Fruit fly (Drosophila melanogaster) whole organism, prepupa: ENCODE results near the gene Tcs4.

Source experiments
- Blimp-1 ChIP-seq: fragments of 200-800 bp; sonication (Bioruptor generic); optimal IDR thresholded peaks from 3 replicates; lab custom pipeline; 2017; ENCODE audit warnings: missing biosample characterization, missing genetic modification characterization, mild to moderate bottlenecking, moderate library complexity, missing genetic modification reagents
- CG10631 ChIP-seq: fragments of 200-800 bp; sonication (Bioruptor generic); optimal IDR thresholded peaks from 2 replicates; lab custom pipeline; 2016; ENCODE audit warnings: missing biosample characterization, missing genetic modification characterization
- CG10669 ChIP-seq: fragments of 200-800 bp; sonication (Bioruptor generic); optimal IDR thresholded peaks from 3 replicates; lab custom pipeline; 2018; ENCODE audit warnings: missing biosample characterization, mild to moderate bottlenecking, missing genetic modification characterization, moderate library complexity
- CG11294 ChIP-seq: fragments of 200-800 bp; sonication (Bioruptor generic); IDR thresholded peaks from 2 replicates; pipeline ENCODE4 v1.3.6; 2022; ENCODE audit warnings: missing biosample characterization, missing genetic modification characterization
- CG1621 ChIP-seq: fragments of 200-800 bp; sonication (Bioruptor generic); optimal IDR thresholded peaks from 3 replicates; lab custom pipeline; 2018; ENCODE audit warnings: missing biosample characterization, mild to moderate bottlenecking, missing genetic modification characterization
- CG3032 ChIP-seq: fragments of 200-800 bp; optimal IDR thresholded peaks from 2 replicates; lab custom pipeline; 2019; ENCODE audit warnings: missing biosample characterization, mild to moderate bottlenecking, missing genetic modification characterization, moderate library complexity
- CG31627 ChIP-seq: fragments of 200-800 bp; sonication (Bioruptor generic); optimal IDR thresholded peaks from 3 replicates; lab custom pipeline; 2016; ENCODE audit warnings: missing biosample characterization, missing genetic modification characterization
- CG32006 ChIP-seq: fragments of 200-800 bp; sonication (Bioruptor generic); optimal IDR thresholded peaks from 3 replicates; lab custom pipeline; 2017; ENCODE audit warnings: missing biosample characterization, mild to moderate bottlenecking, missing genetic modification characterization
- CG34406 ChIP-seq: fragments of 200-800 bp; sonication (Bioruptor generic); optimal IDR thresholded peaks from 3 replicates; lab custom pipeline; 2016; ENCODE audit warnings: missing biosample characterization, missing genetic modification characterization
- CG4318 ChIP-seq: fragments of 200-800 bp; sonication (Bioruptor generic); optimal IDR thresholded peaks from 3 replicates; lab custom pipeline; 2017; ENCODE audit warnings: missing biosample characterization, mild to moderate bottlenecking, missing genetic modification characterization
- CG6163 ChIP-seq: fragments of 200-800 bp; sonication (Bioruptor generic); IDR thresholded peaks from 3 replicates; pipeline ENCODE4 v1.3.6; 2022; ENCODE audit warnings: missing biosample characterization, missing genetic modification characterization
- CG8119 ChIP-seq: fragments of 200-800 bp; sonication (Bioruptor generic); IDR thresholded peaks from 3 replicates; pipeline ENCODE4 v1.3.6; 2022; ENCODE audit warnings: missing biosample characterization, missing genetic modification characterization
- CG8632 ChIP-seq: fragments of 200-800 bp; sonication (Bioruptor generic); optimal IDR thresholded peaks from 3 replicates; lab custom pipeline; 2016; ENCODE audit warnings: missing biosample characterization, missing genetic modification characterization
- Eip78C ChIP-seq: fragments of 200-800 bp; sonication (Bioruptor generic); peaks from one replicate; lab custom pipeline; 2016; ENCODE audit warnings: missing biosample characterization, missing genetic modification characterization
- Eip93F ChIP-seq: fragments of 200-800 bp; sonication (Bioruptor generic); optimal IDR thresholded peaks from 2 replicates; lab custom pipeline; 2016; ENCODE audit warnings: missing biosample characterization, mild to moderate bottlenecking, missing genetic modification characterization
- Ets21C ChIP-seq: fragments of 200-800 bp; sonication (Bioruptor generic); optimal IDR thresholded peaks from 3 replicates; lab custom pipeline; 2016; ENCODE audit warnings: missing biosample characterization, missing genetic modification characterization
- Ets96B ChIP-seq: fragments of 200-800 bp; optimal IDR thresholded peaks from 2 replicates; lab custom pipeline; 2019; ENCODE audit warnings: missing biosample characterization, mild to moderate bottlenecking, missing genetic modification characterization, moderate library complexity
- Gug ChIP-seq: fragments of 200-800 bp; sonication (Bioruptor generic); IDR thresholded peaks from 2 replicates; pipeline ENCODE4 v1.3.6; 2022; ENCODE audit warnings: missing biosample characterization, missing genetic modification characterization
- Hr39 ChIP-seq: fragments of 200-800 bp; sonication (Bioruptor generic); optimal IDR thresholded peaks from 2 replicates; lab custom pipeline; 2016; ENCODE audit warnings: missing biosample characterization, missing genetic modification characterization
- Hr4 ChIP-seq: fragments of 200-800 bp; sonication (Bioruptor generic); optimal IDR thresholded peaks from 3 replicates; lab custom pipeline; 2016; ENCODE audit warnings: missing biosample characterization, missing genetic modification characterization
- Lpt ChIP-seq: fragments of 200-800 bp; sonication (Bioruptor generic); optimal IDR thresholded peaks from 3 replicates; lab custom pipeline; 2016; ENCODE audit warnings: missing biosample characterization, missing genetic modification characterization
- OdsH ChIP-seq: fragments of 200-800 bp; sonication (Bioruptor generic); optimal IDR thresholded peaks from 3 replicates; lab custom pipeline; 2016; ENCODE audit warnings: missing biosample characterization, missing genetic modification characterization
- Smox ChIP-seq: fragments of 200-800 bp; sonication (Bioruptor generic); optimal IDR thresholded peaks from 3 replicates; lab custom pipeline; 2016; ENCODE audit warnings: missing biosample characterization, missing genetic modification characterization
- Sox14 ChIP-seq: fragments of 200-800 bp; sonication (Bioruptor generic); optimal IDR thresholded peaks from 3 replicates; lab custom pipeline; 2016; ENCODE audit warnings: missing biosample characterization, missing genetic modification characterization
- achi ChIP-seq: fragments of 200-800 bp; sonication (Bioruptor generic); optimal IDR thresholded peaks from 3 replicates; lab custom pipeline; 2016; ENCODE audit warnings: missing biosample characterization, missing genetic modification characterization
- cyc ChIP-seq: fragments of 200-800 bp; sonication (Bioruptor generic); optimal IDR thresholded peaks from 3 replicates; lab custom pipeline; 2016; ENCODE audit warnings: missing biosample characterization, missing genetic modification characterization
- eg ChIP-seq: fragments of 200-800 bp; sonication (Bioruptor generic); IDR thresholded peaks from 3 replicates; pipeline ENCODE4 v1.3.6; 2022; ENCODE audit warnings: missing biosample characterization, missing genetic modification characterization
- esn ChIP-seq: fragments of 200-800 bp; sonication (Bioruptor generic); optimal IDR thresholded peaks from 2 replicates; lab custom pipeline; 2016; ENCODE audit warnings: missing biosample characterization, mild to moderate bottlenecking, missing genetic modification characterization, moderate library complexity
- lz ChIP-seq: fragments of 200-800 bp; sonication (Bioruptor generic); optimal IDR thresholded peaks from 3 replicates; lab custom pipeline; 2016; ENCODE audit warnings: missing biosample characterization, missing genetic modification characterization
- spab ChIP-seq: fragments of 200-800 bp; sonication (Bioruptor generic); optimal IDR thresholded peaks from 2 replicates; lab custom pipeline; 2017; ENCODE audit warnings: missing biosample characterization, mild to moderate bottlenecking, missing genetic modification characterization, missing genetic modification reagents
- ss ChIP-seq, 2 experiments: fragments of 200-800 bp; sonication (Bioruptor generic); optimal IDR thresholded peaks; 2 replicates in 1 of 2; 3 replicates in 1 of 2; lab custom pipeline; 2017 to 2018; ENCODE audit warnings: mild to moderate bottlenecking in 2 of 2, missing biosample characterization in 2 of 2, missing genetic modification characterization in 2 of 2, moderate library complexity in 1 of 2
- svp ChIP-seq: fragments of 200-800 bp; sonication (Bioruptor generic); peaks from one replicate; lab custom pipeline; 2016; ENCODE audit warnings: missing biosample characterization, missing genetic modification characterization
- topi ChIP-seq: fragments of 200-800 bp; sonication (Bioruptor generic); optimal IDR thresholded peaks from 3 replicates; lab custom pipeline; 2016; ENCODE audit warnings: missing biosample characterization, missing genetic modification characterization
- vri ChIP-seq: fragments of 200-800 bp; sonication (Bioruptor generic); optimal IDR thresholded peaks from 3 replicates; lab custom pipeline; 2016; ENCODE audit warnings: missing biosample characterization, mild to moderate bottlenecking, missing genetic modification characterization

The Tcs4 gene

DNA sequence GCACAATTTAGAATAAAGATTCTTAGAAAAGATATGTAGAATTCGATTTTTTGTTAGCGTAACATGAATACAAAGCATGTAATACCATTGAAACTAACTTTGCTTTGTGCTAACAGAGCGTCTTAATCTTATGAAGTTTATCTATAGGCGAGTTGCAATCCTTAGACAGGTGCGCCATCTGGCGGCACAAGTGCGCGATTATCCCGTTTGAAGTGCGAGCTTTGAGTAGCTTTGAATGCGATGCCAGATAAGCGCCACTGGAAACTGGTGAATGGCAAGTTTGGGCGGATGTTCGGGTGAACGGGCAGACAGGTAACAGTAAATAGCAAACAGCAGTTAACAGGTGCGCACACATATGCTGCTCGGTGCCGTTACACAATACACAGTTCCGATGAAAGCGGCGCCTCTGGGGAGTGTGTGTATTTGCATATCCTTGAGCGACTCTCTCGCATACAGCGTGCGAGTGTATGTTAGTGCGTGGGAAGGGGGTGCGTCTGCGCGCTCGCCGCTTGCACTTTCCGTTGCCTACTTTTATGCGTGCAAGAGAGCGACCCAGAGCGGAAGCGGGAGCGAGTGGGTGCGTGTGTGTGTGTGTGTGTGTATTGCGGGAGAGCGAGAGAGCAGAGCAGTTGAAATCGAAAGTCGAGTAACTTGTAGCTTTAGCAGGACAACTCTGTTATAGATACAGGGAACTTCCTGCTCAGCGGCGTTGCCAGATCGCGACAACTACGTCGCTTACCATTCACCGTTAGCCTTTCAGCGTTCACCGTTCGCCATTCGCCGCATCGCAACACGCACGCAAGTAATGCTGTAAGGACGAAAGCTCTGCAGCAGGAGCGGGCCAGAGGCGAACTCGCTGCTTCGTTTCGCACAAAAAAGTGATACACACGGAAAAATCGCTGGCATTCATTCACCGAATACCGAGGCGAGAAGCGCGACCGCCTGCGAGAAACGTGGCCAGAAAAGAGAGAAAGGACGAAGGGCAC lies 16.7 kb upstream of the Tcs4 start, which contains the start of gene CG12531:
TSS of gene CG12531 (plus strand) at position 936 of the 986 bp plus-strand sequence.
- TF ChIP-seq svp (GFP tag; lab: Kevin White, UChicago) (peak; percentile 10), OdsH (no peak), ss (GFP tag; optimal IDR thresholded peaks at IDR 0.05; lab: Kevin White, UChicago) (peak in 1 of 2 experiments; percentile 35)

DNA sequence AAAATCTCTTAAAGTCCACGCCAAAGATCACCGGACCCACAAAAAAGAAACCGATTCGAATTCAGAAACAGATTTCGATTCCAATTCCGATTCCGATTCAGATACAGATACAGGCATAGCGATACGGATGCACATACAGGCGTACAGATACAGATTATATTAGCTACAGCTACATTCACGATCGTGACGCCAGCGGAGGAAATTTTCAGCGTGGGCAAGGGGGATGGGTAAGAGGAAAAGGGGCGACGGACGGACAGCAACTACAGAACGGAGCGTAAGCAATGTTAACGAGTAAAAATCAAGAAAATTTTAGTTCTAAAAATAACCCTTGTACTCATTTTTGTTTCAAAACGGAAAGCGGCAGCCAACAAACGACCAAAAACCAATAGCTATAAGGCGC lies 15.5 kb upstream of the Tcs4 start:
- TF ChIP-seq CG1621 (tag; lab: Kevin White, UChicago), result no peak
- no peak for TF ChIP-seq achi (GFP tag; lab: Kevin White, UChicago)
- peak; percentile 17 for TF ChIP-seq svp (GFP tag; lab: Kevin White, UChicago)
- TF ChIP-seq CG31627 (GFP tag; lab: Kevin White, UChicago), result no peak

DNA sequence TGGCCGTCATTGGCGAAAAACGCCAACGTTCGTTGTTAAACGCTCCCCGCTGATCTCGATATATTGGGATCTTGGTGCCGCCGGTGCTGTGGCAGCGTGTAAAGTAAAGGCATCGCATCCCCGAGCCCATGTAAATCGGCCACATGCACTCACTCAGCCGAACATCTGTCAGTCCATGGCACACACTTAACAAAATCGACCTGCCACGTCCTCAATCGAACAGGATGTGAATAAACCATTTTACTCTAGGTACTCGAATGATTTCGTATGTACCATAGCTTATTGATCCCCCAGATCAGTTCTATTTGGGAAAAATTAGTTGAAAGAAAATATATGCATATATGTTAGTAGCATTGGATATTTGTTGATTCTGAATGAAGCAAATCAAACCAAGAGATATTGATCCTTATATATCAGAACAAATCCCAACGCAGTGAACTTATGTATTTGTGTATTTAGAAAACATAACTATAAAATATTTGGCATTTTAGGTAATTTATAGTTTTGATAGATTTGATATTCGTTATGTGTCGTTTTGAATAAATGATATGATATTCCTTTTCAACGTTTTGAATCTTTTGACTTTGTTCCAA lies 14.9 kb upstream of the Tcs4 start:
- TF ChIP-seq Hr39 (GFP tag; lab: Kevin White, UChicago) (no peak), svp (GFP tag; lab: Kevin White, UChicago) (peak; percentile 45), spab (GFP tag; lab: Kevin White, UChicago) (no peak), CG10631 (GFP tag; lab: Kevin White, UChicago) (peak; percentile 5), CG4318 (GFP tag; lab: Kevin White, UChicago) (no peak), CG3032 (tag; lab: Kevin White, UChicago) (no peak), Blimp-1 (GFP tag; lab: Kevin White, UChicago) (no peak), Eip78C (peak; percentile 40), Smox (GFP tag; lab: Kevin White, UChicago) (no peak), Eip93F (GFP tag; lab: Kevin White, UChicago) (no peak)

DNA sequence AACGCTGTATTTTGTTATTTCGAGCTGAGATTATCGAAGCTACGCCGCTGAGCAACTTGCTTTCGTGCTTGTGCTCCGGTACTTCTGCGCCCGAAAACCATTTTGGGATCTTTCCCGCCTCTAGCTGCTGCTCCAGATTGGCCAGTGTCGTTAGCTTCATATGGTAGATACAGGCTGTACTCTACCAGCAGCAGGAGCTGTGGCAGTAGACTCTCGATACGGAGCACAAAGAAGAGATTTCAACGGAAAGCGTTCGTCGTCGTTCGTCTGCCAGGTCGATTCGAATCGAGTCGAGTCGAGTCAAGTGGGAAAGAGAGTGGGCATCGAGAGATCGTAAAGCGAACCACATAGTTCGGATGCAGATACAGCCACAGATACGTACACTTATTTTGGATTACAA lies 13.3 kb upstream of the Tcs4 start:
- TF ChIP-seq Ets21C (GFP tag; lab: Kevin White, UChicago), result no peak
- TF ChIP-seq cyc (GFP tag; lab: Kevin White, UChicago), result no peak
- peak; percentile 71 for TF ChIP-seq svp (GFP tag; lab: Kevin White, UChicago)
- TF ChIP-seq CG8632 (GFP tag; lab: Kevin White, UChicago), result no peak
- TF ChIP-seq esn, result no peak
- no peak for TF ChIP-seq Lpt (GFP tag; lab: Kevin White, UChicago)
- no peak for TF ChIP-seq CG8119 (GFP tag; lab: Robert Waterston, UW)

DNA sequence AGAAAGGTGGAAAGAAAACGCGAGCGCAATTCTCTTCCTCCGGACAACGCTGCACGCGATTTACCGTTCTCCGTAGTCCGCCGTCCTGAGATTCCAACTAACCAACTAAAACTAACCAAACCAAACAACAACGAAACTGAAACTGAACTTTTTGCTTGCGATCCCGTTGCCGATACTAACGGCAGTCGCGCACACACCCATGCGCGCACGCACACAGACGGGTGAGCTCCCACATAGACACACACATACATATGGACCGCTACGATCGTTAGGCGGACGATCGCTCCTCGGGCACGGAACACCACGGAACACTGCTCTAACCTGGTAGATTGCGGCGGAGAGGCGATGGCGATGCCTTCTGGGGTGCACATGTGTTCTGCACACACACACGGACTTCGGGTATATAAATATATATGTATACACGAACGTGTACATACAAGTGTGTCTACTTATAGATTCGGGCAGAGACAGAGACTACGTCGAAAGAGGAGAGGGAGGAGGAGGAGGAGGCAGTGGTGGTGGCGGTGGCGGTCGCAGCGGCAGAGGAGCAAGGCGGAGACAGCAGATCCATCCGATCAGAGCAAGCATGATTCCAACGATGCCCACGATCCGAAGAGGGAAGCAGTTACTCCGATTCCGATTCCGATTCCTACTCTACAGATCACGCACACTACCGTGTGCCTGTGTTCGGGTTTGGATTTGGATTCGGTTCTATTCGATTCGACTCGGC lies 11.5 kb upstream of the Tcs4 start, which contains the start of gene meso18E:
TSS of gene meso18E (minus strand) at position 148 of the 730 bp plus-strand sequence.
- TF ChIP-seq Eip78C, result peak; percentile 40
- no peak for TF ChIP-seq cyc (GFP tag; lab: Kevin White, UChicago)
- no peak for TF ChIP-seq Ets96B (tag; lab: Kevin White, UChicago)
- no peak for TF ChIP-seq Sox14
- no peak for TF ChIP-seq Eip93F (GFP tag; lab: Kevin White, UChicago)
- TF ChIP-seq svp (GFP tag; lab: Kevin White, UChicago), result peak; percentile 79
- TF ChIP-seq CG34406, result no peak
- no peak for TF ChIP-seq Hr4 (GFP tag; lab: Kevin White, UChicago)
- TF ChIP-seq Gug (GFP tag; lab: Robert Waterston, UW), result no peak
- no peak for TF ChIP-seq CG6163 (GFP tag; lab: Robert Waterston, UW)
- no peak for TF ChIP-seq spab (GFP tag; lab: Kevin White, UChicago)
- TF ChIP-seq topi (GFP tag; lab: Kevin White, UChicago), result no peak
- TF ChIP-seq CG32006, result no peak
- no peak for TF ChIP-seq vri
- no peak for TF ChIP-seq CG11294 (GFP tag; lab: Robert Waterston, UW)
- TF ChIP-seq CG10669 (GFP tag; lab: Kevin White, UChicago), result no peak
- 0 out of 3 replicates have a peak, but pooled peaks have one; percentile 7 for TF ChIP-seq eg (GFP tag; lab: Robert Waterston, UW)
- no peak for TF ChIP-seq lz (GFP tag; lab: Kevin White, UChicago)
- TF ChIP-seq CG3032 (tag; lab: Kevin White, UChicago), result no peak
